Worm (Caenorhabditis elegans) whole organism, early embryonic: ENCODE results near the gene dpy-4.
"Not testable (repeated sequence)": the region's sequence is repeated elsewhere in the genome, so short reads cannot be mapped to it uniquely, and the experiment has no call there.

ENCODE experiments used
- B0310.2 ChIP-seq: sonication (generic microtip); optimal IDR thresholded peaks from 2 replicates; lab custom pipeline; 2016; ENCODE audit warnings: mild to moderate bottlenecking, missing genetic modification characterization, missing compliant biosample characterization
- aly-1 ChIP-seq: sonication (generic microtip); optimal IDR thresholded peaks from 2 replicates; lab custom pipeline; 2016; ENCODE audit warnings: missing genetic modification characterization, missing compliant biosample characterization
- ama-1 ChIP-seq: fragments of 150-350 bp; optimal IDR thresholded peaks from 2 replicates; lab custom pipeline; 2014
- ceh-13 ChIP-seq: fragments of 200-800 bp; sonication (Bioruptor generic); optimal IDR thresholded peaks from 2 replicates; lab custom pipeline; 2018; ENCODE audit warnings: mild to moderate bottlenecking, missing genetic modification characterization, missing compliant biosample characterization
- ceh-36 ChIP-seq: sonication (generic microtip); optimal IDR thresholded peaks from 2 replicates; lab custom pipeline; 2016; ENCODE audit warnings: missing genetic modification characterization, inconsistent platforms, missing compliant biosample characterization
- ets-7 ChIP-seq: sonication (generic microtip); optimal IDR thresholded peaks from 2 replicates; lab custom pipeline; 2016; ENCODE audit warnings: missing genotype, missing genetic modification characterization, missing compliant biosample characterization
- flt-1 ChIP-seq: fragments of 200-800 bp; sonication (Bioruptor generic); IDR thresholded peaks from 2 replicates; pipeline ENCODE4 v1.3.6; 2022; ENCODE audit warnings: missing genetic modification characterization, missing compliant biosample characterization
- hmbx-1 ChIP-seq: sonication (generic microtip); optimal IDR thresholded peaks from 2 replicates; lab custom pipeline; 2016; ENCODE audit warnings: mild to moderate bottlenecking, missing genetic modification characterization, missing compliant biosample characterization
- hmg-4 ChIP-seq: fragments of 200-800 bp; sonication (Bioruptor generic); optimal IDR thresholded peaks from 2 replicates; lab custom pipeline; 2018; ENCODE audit warnings: mild to moderate bottlenecking, missing genetic modification characterization, missing compliant biosample characterization
- hnd-1 ChIP-seq: sonication (generic microtip); optimal IDR thresholded peaks from 2 replicates; lab custom pipeline; 2016; ENCODE audit warnings: missing genetic modification characterization, missing compliant biosample characterization
- pes-1 ChIP-seq: fragments of 200-800 bp; sonication (Bioruptor generic); IDR thresholded peaks from 2 replicates; pipeline ENCODE4 v1.3.6; 2022; ENCODE audit warnings: missing genetic modification reagents, missing genetic modification characterization, missing compliant biosample characterization
- scrt-1 ChIP-seq: fragments of 200-800 bp; sonication (Bioruptor generic); IDR thresholded peaks from 2 replicates; pipeline ENCODE4 v1.3.6; 2022; ENCODE audit warnings: missing genetic modification characterization, missing compliant biosample characterization
- tbx-11 ChIP-seq: fragments of 200-800 bp; sonication (Bioruptor generic); IDR thresholded peaks from 2 replicates; pipeline ENCODE4 v1.3.6; 2022; ENCODE audit warnings: missing genetic modification characterization, missing compliant biosample characterization
- tbx-37 ChIP-seq: fragments of 200-800 bp; sonication (Bioruptor generic); conservative IDR thresholded peaks from 2 replicates; pipeline ENCODE4 v1.3.6; 2022; ENCODE audit warnings: missing genetic modification reagents, missing genetic modification characterization, missing compliant biosample characterization
- tra-4 ChIP-seq: sonication (generic microtip); optimal IDR thresholded peaks from 2 replicates; lab custom pipeline; 2017; ENCODE audit warnings: missing genetic modification characterization, missing compliant biosample characterization

dpy-4 gene

ce11 chrIV:14953802-14954201, 32.8 kb downstream of the dpy-4 start:
- TF ChIP-seq ama-1 (lab: Kevin White, UChicago) = no peak

- no peak for TF ChIP-seq flt-1 (GFP tag; lab: Robert Waterston, UW)
Observed at ce11 chrIV:14950468-14950867, 36.1 kb downstream of the dpy-4 start, which contains the start of gene Y41E3.22. Y41E3.22 (plus strand) TSS chrIV:14950710.

- TF ChIP-seq tra-4 (tag; lab: Kevin White, UChicago) (no peak), ceh-36 (tag; lab: Kevin White, UChicago) (no peak), scrt-1 (no peak), ama-1 (lab: Kevin White, UChicago) (no peak)
Observed at ce11 chrIV:14949048-14949447, 37.5 kb downstream of the dpy-4 start.

- TF ChIP-seq B0310.2 (tag; lab: Kevin White, UChicago) = no peak
- no peak for TF ChIP-seq tbx-11 (GFP tag; lab: Robert Waterston, UW)
- no peak for TF ChIP-seq ceh-36 (tag; lab: Kevin White, UChicago)
- no peak for TF ChIP-seq ama-1 (lab: Kevin White, UChicago)
- no peak for TF ChIP-seq ets-7 (tag; lab: Kevin White, UChicago)
- TF ChIP-seq ceh-13 (GFP tag; lab: Kevin White, UChicago) = no peak
- no peak for TF ChIP-seq tbx-37 (GFP tag; lab: Robert Waterston, UW)
- TF ChIP-seq hmbx-1 (tag; lab: Kevin White, UChicago) = no peak
Observed at ce11 chrIV:14944234-14944633, 42.4 kb downstream of the dpy-4 start, which contains the start of gene Y57G11C.48. Y57G11C.48 (minus strand) TSS chrIV:14944334.

- TF ChIP-seq tbx-37 (GFP tag; lab: Robert Waterston, UW); hmbx-1 (tag; lab: Kevin White, UChicago); ceh-36 (tag; lab: Kevin White, UChicago): not testable (repeated sequence)
Observed at ce11 chrIV:14938596-14938995, 48.0 kb downstream of the dpy-4 start, which contains the start of gene Y57G11C.30. Y57G11C.30 (plus strand) TSS chrIV:14938896.

DNA sequence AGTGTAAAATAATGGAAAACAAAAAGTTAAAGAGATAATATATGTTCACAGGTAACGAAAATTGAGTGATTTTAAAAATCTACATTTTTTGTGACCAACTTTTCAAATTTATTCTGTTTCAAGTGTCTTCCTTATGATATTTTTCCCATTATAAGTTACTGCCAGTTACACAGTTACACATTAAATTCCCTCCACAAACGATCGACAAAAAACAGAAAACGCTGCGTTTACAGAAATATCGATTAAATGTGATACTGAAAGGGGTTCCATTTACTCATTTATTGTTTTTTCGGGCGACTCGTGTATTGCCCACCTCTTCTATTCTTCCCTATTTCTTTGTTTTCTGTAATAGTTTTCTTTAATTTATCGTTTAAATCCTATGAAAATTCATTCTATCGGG, 49.6 kb downstream of the dpy-4 start, which contains the start of gene Y57G11C.1144:
Y57G11C.1144 (plus strand) TSS at position 301 of the 400 bp plus-strand sequence.
- TF ChIP-seq pes-1 (GFP tag; lab: Robert Waterston, UW) (no peak), tbx-11 (GFP tag; lab: Robert Waterston, UW) (no peak), tra-4 (tag; lab: Kevin White, UChicago) (no peak), ama-1 (lab: Kevin White, UChicago) (no peak), ceh-36 (tag; lab: Kevin White, UChicago) (no peak), hmg-4 (GFP tag; lab: Kevin White, UChicago) (no peak), hnd-1 (tag; lab: Kevin White, UChicago) (no peak), hmbx-1 (tag; lab: Kevin White, UChicago) (no peak), ceh-13 (GFP tag; lab: Kevin White, UChicago) (no peak), aly-1 (tag; lab: Kevin White, UChicago) (no peak), B0310.2 (tag; lab: Kevin White, UChicago) (no peak)
